Fruit fly (Drosophila melanogaster) whole organism, wandering third instar larva: ENCODE measurements around the gene Sfp24Bc.

Source experiments
- Abd-B ChIP-seq: fragments of >200 bp; optimal IDR thresholded peaks from 2 replicates; lab custom pipeline; 2017; ENCODE audit warnings: missing biosample characterization, missing genetic modification characterization
- CG32264 ChIP-seq: fragments of 200-800 bp; sonication (Bioruptor generic); optimal IDR thresholded peaks from 2 replicates; lab custom pipeline; 2016; ENCODE audit warnings: missing biosample characterization, missing genetic modification characterization
- CG9705 ChIP-seq: fragments of 200-800 bp; sonication (Bioruptor generic); optimal IDR thresholded peaks from 2 replicates; lab custom pipeline; 2018; ENCODE audit warnings: missing biosample characterization, mild to moderate bottlenecking, missing genetic modification characterization
- CrebA ChIP-seq: fragments of 200-800 bp; sonication (Bioruptor generic); optimal IDR thresholded peaks from 2 replicates; lab custom pipeline; 2016; ENCODE audit warnings: missing biosample characterization, mild to moderate bottlenecking, missing genetic modification characterization, borderline replicate concordance
- Dfd ChIP-seq: fragments of >200 bp; optimal IDR thresholded peaks from 2 replicates; lab custom pipeline; 2017; ENCODE audit warnings: missing biosample characterization, missing genetic modification characterization
- Dif ChIP-seq: fragments of 200-275, 200-300 bp; sonication (Bioruptor generic); optimal IDR thresholded peaks from 2 replicates; lab custom pipeline; 2018; ENCODE audit warnings: missing biosample characterization, missing genetic modification characterization; ENCODE audit not compliant: partially characterized antibody
- GATAd ChIP-seq: sonication (Bioruptor generic); optimal IDR thresholded peaks from 2 replicates; lab custom pipeline; 2016; ENCODE audit warnings: missing biosample characterization, missing genetic modification characterization
- HLH106 ChIP-seq: fragments of 200-800 bp; optimal IDR thresholded peaks from 3 replicates; lab custom pipeline; 2019; ENCODE audit warnings: missing biosample characterization, mild to moderate bottlenecking, missing genetic modification characterization, moderate library complexity
- Hr78 ChIP-seq: fragments of >200 bp; optimal IDR thresholded peaks from 2 replicates; lab custom pipeline; 2017; ENCODE audit warnings: missing biosample characterization, missing genetic modification characterization
- Mio ChIP-seq: sonication (Bioruptor generic); optimal IDR thresholded peaks from 2 replicates; lab custom pipeline; 2016; ENCODE audit warnings: missing biosample characterization, missing genetic modification characterization
- Myc ChIP-seq: fragments of >200 bp; optimal IDR thresholded peaks from 2 replicates; lab custom pipeline; 2017
- N ChIP-seq: fragments of >200 bp; optimal IDR thresholded peaks from 2 replicates; lab custom pipeline; 2018; ENCODE audit warnings: missing biosample characterization, missing external identifiers, missing genetic modification characterization
- Rel ChIP-seq, 2 experiments: fragments of 200-800 bp; sonication (Bioruptor generic) in 1 of 2; optimal IDR thresholded peaks; 2 replicates in 1 of 2; 3 replicates in 1 of 2; lab custom pipeline; 2016 to 2019; ENCODE audit warnings: mild to moderate bottlenecking in 2 of 2, missing biosample characterization in 2 of 2, missing genetic modification characterization in 2 of 2, moderate library complexity in 1 of 2
- Sp1 ChIP-seq: fragments of 200-800 bp; sonication (Bioruptor generic); optimal IDR thresholded peaks from 3 replicates; lab custom pipeline; 2019; ENCODE audit warnings: missing biosample characterization, mild to moderate bottlenecking, missing genetic modification characterization, moderate library complexity
- Vsx2 ChIP-seq: fragments of 200-300, 225-300 bp; sonication (Bioruptor generic); optimal IDR thresholded peaks from 2 replicates; lab custom pipeline; 2018; ENCODE audit warnings: missing biosample characterization, missing genetic modification characterization; ENCODE audit not compliant: partially characterized antibody
- br ChIP-seq: fragments of 200-800 bp; sonication (Bioruptor generic); optimal IDR thresholded peaks from 2 replicates; lab custom pipeline; 2016; ENCODE audit warnings: missing biosample characterization, missing genetic modification characterization
- brk ChIP-seq: fragments of 200-800 bp; sonication (Bioruptor generic); optimal IDR thresholded peaks from 2 replicates; lab custom pipeline; 2016; ENCODE audit warnings: missing biosample characterization, mild to moderate bottlenecking, missing genetic modification characterization
- dl ChIP-seq, 2 experiments: fragments of 175-275, 200-275 bp in 1 of 2; fragments of 200-275 bp in 1 of 2; sonication (Bioruptor generic); optimal IDR thresholded peaks; lab custom pipeline; 2018; ENCODE audit warnings: mild to moderate bottlenecking in 2 of 2, missing biosample characterization in 2 of 2, missing genetic modification characterization in 2 of 2, moderate library complexity in 2 of 2; ENCODE audit not compliant: partially characterized antibody in 2 of 2, insufficient read depth in 1 of 2
- dmrt93B ChIP-seq: fragments of 200-800 bp; sonication (Bioruptor generic); optimal IDR thresholded peaks from 2 replicates; lab custom pipeline; 2018; ENCODE audit warnings: missing biosample characterization, mild to moderate bottlenecking, missing genetic modification characterization
- dsf ChIP-seq: sonication (Bioruptor generic); optimal IDR thresholded peaks from 2 replicates; lab custom pipeline; 2016; ENCODE audit warnings: missing biosample characterization, missing genetic modification characterization, borderline replicate concordance
- ey ChIP-seq: fragments of 200-800 bp; sonication (Bioruptor generic); optimal IDR thresholded peaks from 2 replicates; lab custom pipeline; 2016; ENCODE audit warnings: missing biosample characterization, missing genetic modification characterization
- foxo ChIP-seq, 2 experiments: fragments of 200-800 bp; sonication (Bioruptor generic); optimal IDR thresholded peaks; 2 replicates in 1 of 2; 3 replicates in 1 of 2; lab custom pipeline; 2016 to 2017; ENCODE audit warnings: missing biosample characterization in 2 of 2, missing genetic modification characterization in 2 of 2
- fru ChIP-seq: fragments of 200-800 bp; sonication (Bioruptor generic); optimal IDR thresholded peaks from 3 replicates; lab custom pipeline; 2016; ENCODE audit warnings: missing biosample characterization, mild to moderate bottlenecking, missing genetic modification characterization
- h ChIP-seq: fragments of 200-800 bp; sonication (Bioruptor generic); optimal IDR thresholded peaks from 3 replicates; lab custom pipeline; 2016; ENCODE audit warnings: missing biosample characterization, mild to moderate bottlenecking, missing genetic modification characterization
- jim ChIP-seq: fragments of 175-275, 200-325 bp; sonication (Bioruptor generic); optimal IDR thresholded peaks from 2 replicates; lab custom pipeline; 2016; ENCODE audit warnings: missing biosample characterization, mild to moderate bottlenecking, missing genetic modification characterization
- lola ChIP-seq: fragments of >200 bp; optimal IDR thresholded peaks from 2 replicates; lab custom pipeline; 2017; ENCODE audit warnings: missing biosample characterization, missing genetic modification characterization
- pan ChIP-seq: fragments of >200 bp; optimal IDR thresholded peaks from 2 replicates; lab custom pipeline; 2017
- psq ChIP-seq: fragments of 200-800 bp; sonication (Bioruptor generic); optimal IDR thresholded peaks from 3 replicates; lab custom pipeline; 2017; ENCODE audit warnings: missing biosample characterization, mild to moderate bottlenecking, missing genetic modification characterization, moderate library complexity
- rgr ChIP-seq: fragments of 200-800 bp; sonication (Bioruptor generic); optimal IDR thresholded peaks from 3 replicates; lab custom pipeline; 2016; ENCODE audit warnings: missing biosample characterization, mild to moderate bottlenecking, missing genetic modification characterization
- sage ChIP-seq: fragments of 200-800 bp; sonication (Bioruptor generic); optimal IDR thresholded peaks from 2 replicates; lab custom pipeline; 2016; ENCODE audit warnings: missing biosample characterization, mild to moderate bottlenecking, missing genetic modification characterization
- tai ChIP-seq: sonication (Bioruptor generic); optimal IDR thresholded peaks from 2 replicates; lab custom pipeline; 2016; ENCODE audit warnings: missing biosample characterization, missing genetic modification characterization
- usp ChIP-seq: fragments of >200 bp; optimal IDR thresholded peaks from 2 replicates; lab custom pipeline; 2017; ENCODE audit warnings: missing biosample characterization, missing genetic modification characterization
- woc ChIP-seq: sonication (Bioruptor generic); optimal IDR thresholded peaks from 2 replicates; lab custom pipeline; 2016; ENCODE audit warnings: missing biosample characterization, mild to moderate bottlenecking, missing genetic modification characterization

The Sfp24Bc gene

DNA sequence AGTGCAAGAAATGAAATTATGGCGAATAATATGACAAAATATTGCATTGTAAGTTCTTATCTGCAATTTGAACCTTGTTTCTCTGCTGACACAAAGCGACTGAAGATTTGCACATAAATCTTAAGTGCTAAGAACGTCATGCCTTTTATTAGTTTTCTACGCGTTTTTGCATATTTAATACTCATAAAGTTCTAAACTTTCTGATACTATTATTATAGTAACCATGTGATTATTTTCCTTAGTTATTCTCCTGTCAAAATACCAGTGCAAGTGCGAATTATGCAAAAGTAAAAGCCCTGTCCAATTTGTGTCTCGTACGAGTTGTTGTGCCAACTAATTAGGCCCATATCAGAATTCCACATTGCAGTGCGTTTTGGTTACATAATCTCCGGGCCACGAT, at the start of gene Sfp24Bc:
TSS of gene Sfp24Bc (minus strand) at position 101 of the 400 bp plus-strand sequence.
- TF ChIP-seq lola (GFP tag; lab: Kevin White, UChicago): no peak
- TF ChIP-seq Myc (lab: Kevin White, UChicago): no peak
- TF ChIP-seq tai (GFP tag; lab: Kevin White, UChicago): no peak
- no peak for TF ChIP-seq Dif (GFP tag; lab: Kevin White, UChicago)
- TF ChIP-seq GATAd (GFP tag; lab: Kevin White, UChicago): no peak
- TF ChIP-seq ey (GFP tag; lab: Kevin White, UChicago): no peak
- no peak for TF ChIP-seq rgr (GFP tag; lab: Kevin White, UChicago)
- TF ChIP-seq sage (GFP tag; lab: Kevin White, UChicago): no peak
- TF ChIP-seq foxo (GFP tag; optimal IDR thresholded peaks at IDR 0.05; lab: Kevin White, UChicago): no peak
- TF ChIP-seq Mio: no peak
- no peak for TF ChIP-seq CG32264 (GFP tag; lab: Kevin White, UChicago)
- TF ChIP-seq dsf: no peak
- no peak for TF ChIP-seq Rel (GFP tag; optimal IDR thresholded peaks at IDR 0.05; lab: Kevin White, UChicago)
- TF ChIP-seq Rel (tag; optimal IDR thresholded peaks at IDR 0.05; lab: Kevin White, UChicago): no peak
- no peak for TF ChIP-seq CG9705
- TF ChIP-seq, all 38 proteins: peak for 0

dm6 chr2L:3719414-3719959, 49.1 kb upstream of the Sfp24Bc start:
- peak; percentile 1 for TF ChIP-seq dmrt93B (GFP tag; lab: Kevin White, UChicago)
- TF ChIP-seq Abd-B: no peak
- no peak for TF ChIP-seq N
- TF ChIP-seq foxo (GFP tag; optimal IDR thresholded peaks at IDR 0.05; lab: Kevin White, UChicago): no peak
- peak; percentile 15 for TF ChIP-seq fru
- no peak for TF ChIP-seq Dfd
- TF ChIP-seq CG32264 (GFP tag; lab: Kevin White, UChicago): no peak
- no peak for TF ChIP-seq Sp1 (GFP tag; lab: Kevin White, UChicago)
- no peak for TF ChIP-seq CG9705
- TF ChIP-seq h (GFP tag; lab: Kevin White, UChicago): peak; percentile 17
- no peak for TF ChIP-seq lola (GFP tag; lab: Kevin White, UChicago)
- no peak for TF ChIP-seq Vsx2 (GFP tag; lab: Kevin White, UChicago)
- no peak for TF ChIP-seq jim

- TF ChIP-seq woc: no peak
- no peak for TF ChIP-seq Vsx2 (GFP tag; lab: Kevin White, UChicago)
- no peak for TF ChIP-seq dl (GFP tag; optimal IDR thresholded peaks at IDR 0.05; lab: Kevin White, UChicago; ENCODE audit: insufficient read depth in 1 of 2, partially characterized antibody in 2 of 2)
Measured at dm6 chr2L:3717673-3718235, 47.4 kb upstream of the Sfp24Bc start, which contains the start of the genes lectin-24A and Shaw. Gene lectin-24A (minus strand): TSS chr2L:3717773. Gene Shaw (plus strand): TSS chr2L:3718185.

DNA sequence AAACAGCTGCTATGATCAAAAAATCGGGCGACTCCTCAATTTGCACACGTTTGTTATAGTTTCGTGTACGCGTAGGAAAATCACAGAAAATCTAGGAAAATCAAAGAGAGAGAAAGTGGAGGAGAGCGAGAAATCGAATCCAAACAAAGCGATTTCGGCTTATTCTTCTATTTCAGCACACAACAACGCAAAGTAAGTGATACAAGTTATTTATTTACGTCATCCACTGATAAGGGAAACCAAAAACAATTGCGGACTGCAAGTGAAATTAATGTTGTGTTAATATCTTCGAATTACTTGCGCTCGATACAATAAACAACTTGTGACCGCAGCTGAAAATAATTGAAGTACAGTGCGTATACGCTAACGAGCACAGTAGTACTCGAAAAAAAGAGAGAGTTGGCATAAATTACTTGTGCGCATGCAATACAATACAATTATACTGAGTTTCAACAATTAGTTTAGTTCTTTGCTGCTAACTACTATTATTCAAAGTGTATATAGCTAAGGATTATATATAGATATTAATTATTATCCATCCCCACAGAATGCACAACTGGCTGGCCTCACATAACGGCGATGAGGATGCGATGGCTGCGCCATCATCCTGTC, 43.3 kb upstream of the Sfp24Bc start:
- TF ChIP-seq GATAd (GFP tag; lab: Kevin White, UChicago): no peak
- no peak for TF ChIP-seq Rel (GFP tag; optimal IDR thresholded peaks at IDR 0.05; lab: Kevin White, UChicago)
- no peak for TF ChIP-seq Rel (tag; optimal IDR thresholded peaks at IDR 0.05; lab: Kevin White, UChicago)
- TF ChIP-seq dmrt93B (GFP tag; lab: Kevin White, UChicago): no peak
- no peak for TF ChIP-seq tai (GFP tag; lab: Kevin White, UChicago)
- no peak for TF ChIP-seq Mio
- TF ChIP-seq fru: no peak
- TF ChIP-seq CG32264 (GFP tag; lab: Kevin White, UChicago): no peak
- no peak for TF ChIP-seq br
- TF ChIP-seq psq (GFP tag; lab: Kevin White, UChicago): no peak

DNA sequence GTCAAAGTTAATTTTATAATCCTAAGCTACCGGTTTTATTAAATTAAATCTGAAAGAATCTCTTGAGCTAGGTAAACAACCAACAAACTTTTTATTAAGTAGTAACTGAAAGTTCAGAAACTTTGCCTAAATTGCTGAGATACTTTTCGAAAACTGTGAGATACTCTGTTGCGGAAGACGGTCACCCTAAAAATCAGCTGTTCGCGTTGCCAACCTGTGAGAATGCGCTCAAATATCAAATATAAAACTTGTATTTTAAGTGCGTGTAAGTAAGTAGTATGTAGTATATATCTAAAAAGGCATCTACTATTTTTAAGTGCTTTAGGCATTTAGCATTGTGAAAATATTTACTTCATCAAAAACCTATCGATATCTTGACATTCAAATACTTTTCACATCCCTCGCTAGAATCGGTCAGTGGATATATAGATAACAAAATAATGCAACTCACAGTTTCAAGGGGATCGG, 42.6 kb upstream of the Sfp24Bc start, which contains the start of the genes CG31955 and CG2818:
TSS of gene CG31955 (minus strand) at position 157 of the 468 bp plus-strand sequence.
TSS of gene CG2818 (plus strand) at position 412 of the 468 bp plus-strand sequence.
- TF ChIP-seq Vsx2 (GFP tag; lab: Kevin White, UChicago) (no peak), Myc (lab: Kevin White, UChicago) (peak; percentile 55), usp (GFP tag; lab: Kevin White, UChicago) (no peak), br (no peak), woc (peak; percentile 34), Dfd (no peak), foxo (GFP tag; optimal IDR thresholded peaks at IDR 0.05; lab: Kevin White, UChicago) (peak; percentile 28 to 32), dsf (no peak), fru (peak; percentile 6), CG9705 (no peak), Abd-B (no peak), Hr78 (GFP tag; lab: Kevin White, UChicago) (no peak), psq (GFP tag; lab: Kevin White, UChicago) (peak; percentile 3), rgr (GFP tag; lab: Kevin White, UChicago) (peak; percentile 47), N (no peak), jim (no peak), tai (GFP tag; lab: Kevin White, UChicago) (no peak), brk (no peak), dmrt93B (GFP tag; lab: Kevin White, UChicago) (no peak), pan (lab: Kevin White, UChicago) (no peak), CG32264 (GFP tag; lab: Kevin White, UChicago) (no peak), Dif (GFP tag; lab: Kevin White, UChicago) (no peak), lola (GFP tag; lab: Kevin White, UChicago) (no peak), sage (GFP tag; lab: Kevin White, UChicago) (no peak), ey (GFP tag; lab: Kevin White, UChicago) (peak; percentile 38), Sp1 (GFP tag; lab: Kevin White, UChicago) (no peak), h (GFP tag; lab: Kevin White, UChicago) (peak; percentile 47), Rel (GFP tag; optimal IDR thresholded peaks at IDR 0.05; lab: Kevin White, UChicago) (no peak), Rel (tag; optimal IDR thresholded peaks at IDR 0.05; lab: Kevin White, UChicago) (peak; percentile 9), CrebA (GFP tag; lab: Kevin White, UChicago) (no peak), HLH106 (peak; percentile 17)
